Worm (Caenorhabditis elegans): ENCODE data around the gene mog-3.

- TF ChIP-seq snpc-1.2 (GFP tag; IDR thresholded peaks at IDR 0.05) (no peak), dpl-1 (GFP tag; optimal IDR thresholded peaks at IDR 0.05) (no peak), fkh-10 (GFP tag; optimal IDR thresholded peaks at IDR 0.05) (no peak), mxl-3 (GFP tag; optimal IDR thresholded peaks at IDR 0.05) (no peak), zag-1 (tag; optimal IDR thresholded peaks at IDR 0.05) (no peak)
Measured at ce11 chrIII:5258918-5259317, 49.5 kb upstream of the mog-3 start, which contains the start of gene gop-2.
